Worm (Caenorhabditis elegans) whole organism, L1 larva: Measurements from ENCODE around the gene glb-22.

Experiments used
- egl-13 ChIP-seq: sonication (generic microtip); optimal IDR thresholded peaks from 2 replicates; lab custom pipeline; 2016; ENCODE audit warnings: missing genotype, missing genetic modification reagents, missing genetic modification characterization, missing compliant biosample characterization
- fos-1 ChIP-seq: fragments of 150-350 bp; optimal IDR thresholded peaks from 2 replicates; lab custom pipeline; 2014; ENCODE audit warnings: missing biosample characterization, missing genetic modification characterization
- hlh-4 ChIP-seq: sonication (generic microtip); optimal IDR thresholded peaks from 2 replicates; lab custom pipeline; 2016; ENCODE audit warnings: mild to moderate bottlenecking, missing genetic modification characterization, missing compliant biosample characterization
- nhr-12 ChIP-seq: sonication (generic microtip); optimal IDR thresholded peaks from 2 replicates; lab custom pipeline; 2017; ENCODE audit warnings: missing biosample characterization, missing genetic modification characterization
- pag-3 ChIP-seq: sonication (generic microtip); optimal IDR thresholded peaks from 2 replicates; lab custom pipeline; 2017; ENCODE audit warnings: missing genetic modification characterization, mild to moderate bottlenecking, missing compliant biosample characterization, antibody characterized with exemption, borderline replicate concordance; ENCODE audit not compliant: insufficient read depth
- skn-1 ChIP-seq: fragments of 150-350 bp; optimal IDR thresholded peaks from 2 replicates; lab custom pipeline; 2014; ENCODE audit warnings: missing biosample characterization, missing genetic modification characterization
- tlp-1 ChIP-seq: fragments of 150-350 bp; optimal IDR thresholded peaks from 2 replicates; lab custom pipeline; 2014; ENCODE audit warnings: missing biosample characterization, missing genetic modification characterization
- unc-62 ChIP-seq: fragments of 150-350 bp; optimal IDR thresholded peaks from 2 replicates; lab custom pipeline; 2014; ENCODE audit warnings: missing biosample characterization, missing genetic modification reagents, missing genetic modification characterization

DNA sequence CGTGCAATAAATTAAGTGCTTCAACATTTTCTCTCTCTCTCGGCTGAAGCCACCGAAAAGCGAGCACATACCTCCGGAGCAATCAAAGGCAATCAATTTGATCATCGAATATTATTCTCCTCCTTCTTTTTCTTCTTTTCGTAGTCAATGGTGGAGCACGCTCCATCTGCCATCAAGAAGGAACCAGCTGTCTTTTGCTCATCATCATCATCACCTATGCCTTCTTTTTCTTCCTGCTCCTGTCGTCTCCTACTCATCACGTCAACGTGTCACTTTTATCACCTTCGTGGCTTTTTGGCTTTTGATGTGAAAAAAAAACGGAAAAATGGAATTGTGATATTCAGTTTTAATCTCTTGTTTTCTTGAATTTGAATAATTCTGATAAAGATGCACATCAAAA lies 25.6 kb downstream of the glb-22 start:
- TF ChIP-seq tlp-1 (no peak), skn-1 (tag; lab: Kevin White, UChicago) (no peak), nhr-12 (tag; lab: Kevin White, UChicago) (no peak), fos-1 (no peak), pag-3 (peak; percentile 67), egl-13 (tag; lab: Kevin White, UChicago) (no peak), hlh-4 (tag; lab: Kevin White, UChicago) (no peak), unc-62 (GFP tag; lab: Kevin White, UChicago) (no peak)
